Worm (Caenorhabditis elegans): ENCODE results near the gene dro-1.

ce11 chrIII:13385850-13386249 lies 43.4 kb downstream of the dro-1 start, which contains the start of gene T03F6.4:
- TF ChIP-seq unc-62 (GFP tag; optimal IDR thresholded peaks at IDR 0.05 in 1 of 2) = no peak
- no peak for TF ChIP-seq unc-62 (tag; optimal IDR thresholded peaks at IDR 0.05)
- TF ChIP-seq aha-1 (tag) = no peak
- no peak for TF ChIP-seq nhr-28 (tag; optimal IDR thresholded peaks at IDR 0.05)
- TF ChIP-seq mdt-29 (GFP tag; IDR thresholded peaks at IDR 0.05) = no peak
- TF ChIP-seq skn-1 (tag; optimal IDR thresholded peaks at IDR 0.05) = no peak
- TF ChIP-seq F26F4.8 (GFP tag; conservative IDR thresholded peaks at IDR 0.05) = no peak
- no peak for TF ChIP-seq fkh-10 (GFP tag; optimal IDR thresholded peaks at IDR 0.05)
- no peak for TF ChIP-seq lin-15B (tag; optimal IDR thresholded peaks at IDR 0.05)
- TF ChIP-seq unc-39 (tag; optimal IDR thresholded peaks at IDR 0.05) = no peak
- no peak for TF ChIP-seq lin-39 (tag; optimal IDR thresholded peaks at IDR 0.05)

All from whole organism, L4 larva.